Worm (Caenorhabditis elegans): ENCODE results near the gene Y46G5A.23.

DNA sequence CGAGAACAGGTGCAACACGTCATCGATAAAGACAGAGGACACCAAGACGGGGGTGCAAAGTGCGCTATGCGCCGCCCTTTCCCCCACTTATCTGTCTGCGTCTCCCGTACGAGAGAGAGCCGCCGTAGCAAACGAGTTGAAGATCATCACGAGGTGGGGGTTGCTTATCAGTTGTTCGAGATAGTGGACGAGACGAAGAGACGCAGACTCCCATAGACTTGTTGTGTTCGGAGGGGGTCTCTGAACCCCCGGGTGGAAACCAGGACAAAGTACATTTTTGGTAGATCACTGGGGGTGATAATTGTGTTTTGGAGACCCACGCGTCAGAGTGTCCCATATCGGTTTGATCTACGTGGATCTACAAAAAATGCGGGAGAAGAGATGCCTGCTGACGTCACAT is 29.9 kb downstream of the Y46G5A.23 start:
- TF ChIP-seq ZK546.5 (tag; optimal IDR thresholded peaks at IDR 0.05) (no peak), ama-1 (optimal IDR thresholded peaks at IDR 0.05) (no peak), mep-1 (tag; optimal IDR thresholded peaks at IDR 0.05) (peak; percentile 77), unc-130 (GFP tag; optimal IDR thresholded peaks at IDR 0.05) (no peak), ceh-28 (tag; optimal IDR thresholded peaks at IDR 0.05) (no peak), T20F7.1 (GFP tag; optimal IDR thresholded peaks at IDR 0.05) (no peak), jun-1 (tag; optimal IDR thresholded peaks at IDR 0.05) (peak; percentile 56), unc-62 (GFP tag; optimal IDR thresholded peaks at IDR 0.05 in 1 of 2) (peak in 1 of 2 experiments; percentile 97), unc-62 (tag; optimal IDR thresholded peaks at IDR 0.05) (no peak), zag-1 (tag; optimal IDR thresholded peaks at IDR 0.05) (no peak), spr-3 (GFP tag; optimal IDR thresholded peaks at IDR 0.05) (peak; percentile 80), pha-4 (GFP tag; IDR thresholded peaks at IDR 0.05) (peak; percentile 78), pha-4 (tag; optimal IDR thresholded peaks at IDR 0.05) (no peak), duxl-1 (tag; optimal IDR thresholded peaks at IDR 0.05; ENCODE audit: poor library complexity) (peak; percentile 46), dmd-9 (GFP tag; IDR thresholded peaks at IDR 0.05) (peak; percentile 11; the same call in 1 of the 2 replicates)

All from whole organism, L4 larva.